Worm (Caenorhabditis elegans) whole organism, L4/young adult: ENCODE measurements around the gene srz-12.

Source experiments
- W03F9.2 ChIP-seq: fragments of 150-350 bp; optimal IDR thresholded peaks from 2 replicates; lab custom pipeline; 2014; ENCODE audit warnings: missing biosample characterization, missing genetic modification characterization
- dao-5 ChIP-seq: sonication (generic microtip); optimal IDR thresholded peaks from 2 replicates; lab custom pipeline; 2016; ENCODE audit warnings: missing genotype, missing genetic modification characterization, moderate library complexity, missing compliant biosample characterization
- him-1 ChIP-seq: sonication (generic microtip); optimal IDR thresholded peaks from 2 replicates; lab custom pipeline; 2016; ENCODE audit warnings: missing genotype, missing genetic modification reagents, missing genetic modification characterization, missing compliant biosample characterization

- TF ChIP-seq him-1 (tag; lab: Kevin White, UChicago) (no peak), dao-5 (no peak), W03F9.2 (tag; lab: Kevin White, UChicago) (no peak)
These were observed 29.3 kb upstream of the srz-12 start, which contains the start of gene T06C12.12 for ce11 chrV:15891761-15892160.
